Worm (Caenorhabditis elegans): ENCODE data around the gene Y43F8C.6.

ce11 chrV:19609194-19609593 is 31.5 kb downstream of the Y43F8C.6 start, which contains the start of gene grsp-1:
- TF ChIP-seq dve-1 (tag; optimal IDR thresholded peaks at IDR 0.05; ENCODE audit: insufficient read depth) (no peak), nhr-237 (tag; optimal IDR thresholded peaks at IDR 0.05) (no peak), lin-29 (GFP tag; IDR thresholded peaks at IDR 0.05) (no peak), skn-1 (tag; optimal IDR thresholded peaks at IDR 0.05) (no peak), unc-62 (GFP tag; optimal IDR thresholded peaks at IDR 0.05 in 1 of 2) (no peak), unc-62 (tag; optimal IDR thresholded peaks at IDR 0.05) (no peak), fkh-10 (GFP tag; optimal IDR thresholded peaks at IDR 0.05) (no peak), ztf-11 (tag; optimal IDR thresholded peaks at IDR 0.05) (no peak), lsy-2 (tag; optimal IDR thresholded peaks at IDR 0.05) (no peak), lin-15B (tag; optimal IDR thresholded peaks at IDR 0.05) (no peak)
